Fruit fly (Drosophila melanogaster) whole organism, embryonic: ENCODE measurements around the gene SsRbeta.

Source experiments
- CG11398 ChIP-seq: fragments of 200-800 bp; sonication (Bioruptor generic); optimal IDR thresholded peaks from 2 replicates; lab custom pipeline; 2016; ENCODE audit warnings: missing biosample characterization, missing genetic modification characterization
- CG17359 ChIP-seq: fragments of 200-800 bp; sonication (Bioruptor generic); optimal IDR thresholded peaks from 3 replicates; lab custom pipeline; 2018; ENCODE audit warnings: missing biosample characterization, mild to moderate bottlenecking, missing genetic modification characterization, moderate library complexity
- Kr ChIP-seq: fragments of 200-800 bp; sonication (Bioruptor generic); optimal IDR thresholded peaks from 2 replicates; lab custom pipeline; 2017; ENCODE audit warnings: missing biosample characterization, mild to moderate bottlenecking, missing genetic modification characterization
- MESR4 ChIP-seq: fragments of 200-800 bp; sonication (Bioruptor generic); optimal IDR thresholded peaks from 2 replicates; lab custom pipeline; 2018; ENCODE audit warnings: missing biosample characterization, mild to moderate bottlenecking, missing genetic modification characterization, moderate library complexity
- Sox100B ChIP-seq: fragments of 200-800 bp; sonication (Bioruptor generic); optimal IDR thresholded peaks from 3 replicates; lab custom pipeline; 2018; ENCODE audit warnings: missing biosample characterization, mild to moderate bottlenecking, missing genetic modification characterization
- hkb ChIP-seq, 2 experiments: fragments of 200-800 bp in 1 of 2; fragments of >200 bp in 1 of 2; sonication (Bioruptor generic) in 1 of 2; IDR thresholded peaks in 1 of 2; optimal IDR thresholded peaks in 1 of 2; 2 replicates each; pipeline versions ENCODE4 v1.3.6 to Lab custom; 2017 to 2022; ENCODE audit warnings: missing biosample characterization in 1 of 2, missing genetic modification characterization in 1 of 2

dm6 chr3L:16171280-16171679 is 41.9 kb downstream of the SsRbeta start, which contains the start of gene CG33795:
- no peak for TF ChIP-seq Kr
- no peak for TF ChIP-seq CG11398
- TF ChIP-seq Sox100B (GFP tag; lab: Kevin White, UChicago), result no peak
- no peak for TF ChIP-seq MESR4 (GFP tag; lab: Kevin White, UChicago)
- no peak for TF ChIP-seq hkb (optimal IDR thresholded peaks at IDR 0.05; lab: Kevin White, UChicago)
- TF ChIP-seq hkb (GFP tag; IDR thresholded peaks at IDR 0.05; lab: Robert Waterston, UW), result no peak
- no peak for TF ChIP-seq CG17359 (tag; lab: Kevin White, UChicago)
